Worm (Caenorhabditis elegans) whole organism, late embryonic: ENCODE data around the gene ZK666.15.
"Not testable (repeated sequence)": the region's sequence is repeated elsewhere in the genome, so short reads cannot be mapped to it uniquely, and the experiment has no call there.

ENCODE experiments used
- C08G9.2 ChIP-seq: sonication (generic microtip); optimal IDR thresholded peaks from 2 replicates; lab custom pipeline; 2016; ENCODE audit warnings: mild to moderate bottlenecking, missing genetic modification characterization, moderate library complexity, missing compliant biosample characterization
- C38D4.7 ChIP-seq: fragments of 200-800 bp; sonication (Bioruptor generic); optimal IDR thresholded peaks from 2 replicates; lab custom pipeline; 2018; ENCODE audit warnings: mild to moderate bottlenecking, missing genetic modification characterization, moderate library complexity, missing compliant biosample characterization
- T23F11.4 ChIP-seq: fragments of 200-800 bp; sonication (Bioruptor generic); optimal IDR thresholded peaks from 2 replicates; lab custom pipeline; 2018; ENCODE audit warnings: mild to moderate bottlenecking, missing genetic modification characterization, missing compliant biosample characterization
- Y22D7AL.16 ChIP-seq: sonication (generic microtip); optimal IDR thresholded peaks from 2 replicates; lab custom pipeline; 2016; ENCODE audit warnings: missing genetic modification characterization, missing compliant biosample characterization
- ceh-14 ChIP-seq: sonication (generic microtip); optimal IDR thresholded peaks from 2 replicates; lab custom pipeline; 2016; ENCODE audit warnings: missing genotype, missing genetic modification characterization, missing compliant biosample characterization
- ceh-19 ChIP-seq: fragments of 200-800 bp; sonication (Bioruptor generic); optimal IDR thresholded peaks from 2 replicates; lab custom pipeline; 2018; ENCODE audit warnings: mild to moderate bottlenecking, missing genetic modification characterization, missing compliant biosample characterization
- ceh-22 ChIP-seq: sonication (generic microtip); optimal IDR thresholded peaks from 2 replicates; lab custom pipeline; 2017; ENCODE audit warnings: missing biosample characterization, missing genetic modification characterization
- ceh-24 ChIP-seq: sonication (generic microtip); optimal IDR thresholded peaks from 2 replicates; lab custom pipeline; 2016; ENCODE audit warnings: mild to moderate bottlenecking, missing genetic modification characterization, missing compliant biosample characterization
- ceh-30 ChIP-seq: fragments of 150-350 bp; optimal IDR thresholded peaks from 2 replicates; lab custom pipeline; 2014; ENCODE audit warnings: missing biosample characterization, missing genetic modification characterization
- ceh-31 ChIP-seq: sonication (generic microtip); optimal IDR thresholded peaks from 2 replicates; lab custom pipeline; 2016; ENCODE audit warnings: missing genetic modification characterization, missing compliant biosample characterization
- ceh-34 ChIP-seq: sonication (generic microtip); optimal IDR thresholded peaks from 2 replicates; lab custom pipeline; 2016; ENCODE audit warnings: mild to moderate bottlenecking, missing genetic modification characterization, missing compliant biosample characterization
- ceh-45 ChIP-seq: fragments of 200-800 bp; sonication (Bioruptor generic); IDR thresholded peaks from 2 replicates; pipeline ENCODE4 v1.3.6; 2022; ENCODE audit warnings: missing genetic modification reagents, missing genetic modification characterization, missing compliant biosample characterization
- ceh-48 ChIP-seq: sonication (generic microtip); optimal IDR thresholded peaks from 2 replicates; lab custom pipeline; 2016; ENCODE audit warnings: missing genetic modification characterization, inconsistent platforms, missing compliant biosample characterization
- che-1 ChIP-seq: sonication (generic microtip); optimal IDR thresholded peaks from 2 replicates; lab custom pipeline; 2016; ENCODE audit warnings: mild to moderate bottlenecking, missing genetic modification characterization, missing compliant biosample characterization
- dve-1 ChIP-seq: sonication (generic microtip); optimal IDR thresholded peaks from 2 replicates; lab custom pipeline; 2017; ENCODE audit warnings: antibody characterized with exemption, mild to moderate bottlenecking, missing genetic modification characterization, missing compliant biosample characterization
- eyg-1 ChIP-seq: sonication (generic microtip); optimal IDR thresholded peaks from 2 replicates; lab custom pipeline; 2016; ENCODE audit warnings: missing genotype, missing genetic modification characterization, missing compliant biosample characterization
- gmeb-2 ChIP-seq: sonication (generic microtip); optimal IDR thresholded peaks from 2 replicates; lab custom pipeline; 2016; ENCODE audit warnings: missing genetic modification characterization, inconsistent platforms, missing compliant biosample characterization
- hlh-8 ChIP-seq: sonication (generic microtip); optimal IDR thresholded peaks from 2 replicates; lab custom pipeline; 2016; ENCODE audit warnings: missing genotype, missing genetic modification characterization, missing compliant biosample characterization
- madf-2 ChIP-seq: sonication (generic microtip); optimal IDR thresholded peaks from 2 replicates; lab custom pipeline; 2017; ENCODE audit warnings: missing genetic modification characterization, missing compliant biosample characterization
- mec-3 ChIP-seq: sonication (generic microtip); optimal IDR thresholded peaks from 2 replicates; lab custom pipeline; 2016; ENCODE audit warnings: borderline replicate concordance, missing genetic modification characterization, missing compliant biosample characterization
- odd-2 ChIP-seq: sonication (generic microtip); optimal IDR thresholded peaks from 2 replicates; lab custom pipeline; 2017; ENCODE audit warnings: antibody characterized with exemption, mild to moderate bottlenecking, missing genetic modification characterization, missing compliant biosample characterization
- pat-9 ChIP-seq: fragments of 200-800 bp; sonication (Bioruptor generic); optimal IDR thresholded peaks from 2 replicates; lab custom pipeline; 2018; ENCODE audit warnings: mild to moderate bottlenecking, missing genetic modification characterization, moderate library complexity, missing compliant biosample characterization
- pax-1 ChIP-seq: fragments of 150-350 bp; optimal IDR thresholded peaks from 2 replicates; lab custom pipeline; 2014; ENCODE audit warnings: missing biosample characterization, missing genetic modification characterization
- pha-2 ChIP-seq: sonication (generic microtip); optimal IDR thresholded peaks from 2 replicates; lab custom pipeline; 2017; ENCODE audit warnings: mild to moderate bottlenecking, missing genetic modification characterization, missing compliant biosample characterization
- pha-4 ChIP-seq: fragments of 150-350 bp; optimal IDR thresholded peaks from 2 replicates; lab custom pipeline; 2018; ENCODE audit warnings: missing biosample characterization, missing genetic modification reagents, missing genetic modification characterization
- pqm-1 ChIP-seq: sonication (generic microtip); optimal IDR thresholded peaks from 2 replicates; lab custom pipeline; 2016; ENCODE audit warnings: missing genetic modification characterization, missing compliant biosample characterization
- pros-1 ChIP-seq: fragments of 150-350 bp; optimal IDR thresholded peaks from 2 replicates; lab custom pipeline; 2014; ENCODE audit warnings: missing biosample characterization, missing genetic modification reagents, missing genetic modification characterization
- sox-4 ChIP-seq: sonication (generic microtip); optimal IDR thresholded peaks from 2 replicates; lab custom pipeline; 2017; ENCODE audit warnings: mild to moderate bottlenecking, missing genetic modification characterization, inconsistent platforms, missing compliant biosample characterization
- syd-9 ChIP-seq: sonication (generic microtip); optimal IDR thresholded peaks from 2 replicates; lab custom pipeline; 2016; ENCODE audit warnings: mild to moderate bottlenecking, missing genetic modification characterization, moderate library complexity, missing compliant biosample characterization
- tbx-7 ChIP-seq: sonication (generic microtip); optimal IDR thresholded peaks from 2 replicates; lab custom pipeline; 2016; ENCODE audit warnings: missing genotype, missing genetic modification characterization, missing compliant biosample characterization
- ttx-3 ChIP-seq: sonication (generic microtip); optimal IDR thresholded peaks from 2 replicates; lab custom pipeline; 2016; ENCODE audit warnings: missing genetic modification reagents, missing genetic modification characterization, missing compliant biosample characterization
- unc-55 ChIP-seq: sonication (generic microtip); optimal IDR thresholded peaks from 2 replicates; lab custom pipeline; 2017; ENCODE audit warnings: missing biosample characterization, missing genetic modification reagents, missing genetic modification characterization
- unc-86 ChIP-seq: sonication (generic microtip); optimal IDR thresholded peaks from 2 replicates; lab custom pipeline; 2016; ENCODE audit warnings: missing genetic modification characterization, missing compliant biosample characterization
- zip-5 ChIP-seq: sonication (generic microtip); optimal IDR thresholded peaks from 2 replicates; lab custom pipeline; 2016; ENCODE audit warnings: missing genetic modification characterization, missing compliant biosample characterization

The ZK666.15 gene

ce11 chrII:10482899-10483298, 3.9 kb upstream of the ZK666.15 start:
- TF ChIP-seq ceh-19 (GFP tag; lab: Kevin White, UChicago) (no peak), ceh-30 (tag; lab: Kevin White, UChicago) (no peak), ceh-14 (tag; lab: Kevin White, UChicago) (no peak), pax-1 (no peak), hlh-8 (no peak)

- TF ChIP-seq pax-1 (no peak), ceh-19 (GFP tag; lab: Kevin White, UChicago) (no peak), ceh-34 (tag; lab: Kevin White, UChicago) (no peak), eyg-1 (tag; lab: Kevin White, UChicago) (no peak), gmeb-2 (tag; lab: Kevin White, UChicago) (no peak), tbx-7 (tag; lab: Kevin White, UChicago) (no peak), pha-2 (tag; lab: Kevin White, UChicago) (no peak), C08G9.2 (tag; lab: Kevin White, UChicago) (no peak), madf-2 (no peak), zip-5 (tag; lab: Kevin White, UChicago) (no peak)
These were observed 3.0 kb upstream of the ZK666.15 start for ce11 chrII:10483860-10484259.

ce11 chrII:10485640-10486039, 1.2 kb upstream of the ZK666.15 start:
- TF ChIP-seq C38D4.7 (GFP tag; lab: Kevin White, UChicago) = no peak

- no peak for TF ChIP-seq pat-9 (tag; lab: Kevin White, UChicago)
- no peak for TF ChIP-seq ceh-45 (GFP tag; lab: Robert Waterston, UW)
- no peak for TF ChIP-seq dve-1 (tag; lab: Kevin White, UChicago)
- no peak for TF ChIP-seq pqm-1 (tag; lab: Kevin White, UChicago)
- TF ChIP-seq ceh-31 = no peak
- no peak for TF ChIP-seq ttx-3
- no peak for TF ChIP-seq sox-4 (tag; lab: Kevin White, UChicago)
- no peak for TF ChIP-seq pros-1 (tag; lab: Kevin White, UChicago)
- no peak for TF ChIP-seq ceh-19 (GFP tag; lab: Kevin White, UChicago)
These were observed 3.5 kb downstream of the ZK666.15 start, which contains the start of gene clec-61 for ce11 chrII:10490329-10490728. Gene clec-61, minus strand, starts transcription at chrII:10490537.

- not testable (repeated sequence) for TF ChIP-seq ceh-30 (tag; lab: Kevin White, UChicago); zip-5 (tag; lab: Kevin White, UChicago); hlh-8
These were observed 6.2 kb downstream of the ZK666.15 start, which contains the start of gene ZK666.8 for ce11 chrII:10493034-10493433. Gene ZK666.8, minus strand, starts transcription at chrII:10493134.

ce11 chrII:10494467-10494866, 7.6 kb downstream of the ZK666.15 start, which contains the start of gene ZK666.14:
Gene ZK666.14, plus strand, starts transcription at chrII:10494767.
- no peak for TF ChIP-seq pha-4 (tag; lab: Kevin White, UChicago)
- no peak for TF ChIP-seq odd-2 (tag; lab: Kevin White, UChicago)
- TF ChIP-seq pros-1 (tag; lab: Kevin White, UChicago) = no peak
- TF ChIP-seq unc-55 (GFP tag; lab: Kevin White, UChicago) = no peak
- TF ChIP-seq mec-3 (tag; lab: Kevin White, UChicago) = no peak
- no peak for TF ChIP-seq ceh-45 (GFP tag; lab: Robert Waterston, UW)
- no peak for TF ChIP-seq T23F11.4 (GFP tag; lab: Kevin White, UChicago)
- no peak for TF ChIP-seq ceh-30 (tag; lab: Kevin White, UChicago)
- TF ChIP-seq syd-9 = no peak
- no peak for TF ChIP-seq Y22D7AL.16

ce11 chrII:10495912-10496311, 9.1 kb downstream of the ZK666.15 start, which contains the start of gene ZK666.12:
Gene ZK666.12, plus strand, starts transcription at chrII:10496212.
- TF ChIP-seq ceh-22 (no peak), ceh-48 (no peak), ceh-19 (GFP tag; lab: Kevin White, UChicago) (no peak), pat-9 (tag; lab: Kevin White, UChicago) (no peak), unc-86 (tag; lab: Kevin White, UChicago) (no peak), che-1 (tag; lab: Kevin White, UChicago) (no peak), odd-2 (tag; lab: Kevin White, UChicago) (no peak), ceh-24 (no peak)
- TF ChIP-seq, all 69 proteins: peak for 0
